Fruit fly (Drosophila melanogaster) whole organism, wandering third instar larva: ENCODE data around the gene Cdc37.

ENCODE experiments used
- Abd-B ChIP-seq: fragments of >200 bp; optimal IDR thresholded peaks from 2 replicates; lab custom pipeline; 2017; ENCODE audit warnings: missing biosample characterization, missing genetic modification characterization
- CG32264 ChIP-seq: fragments of 200-800 bp; sonication (Bioruptor generic); optimal IDR thresholded peaks from 2 replicates; lab custom pipeline; 2016; ENCODE audit warnings: missing biosample characterization, missing genetic modification characterization
- CG9705 ChIP-seq: fragments of 200-800 bp; sonication (Bioruptor generic); optimal IDR thresholded peaks from 2 replicates; lab custom pipeline; 2018; ENCODE audit warnings: missing biosample characterization, mild to moderate bottlenecking, missing genetic modification characterization
- CrebA ChIP-seq: fragments of 200-800 bp; sonication (Bioruptor generic); optimal IDR thresholded peaks from 2 replicates; lab custom pipeline; 2016; ENCODE audit warnings: missing biosample characterization, mild to moderate bottlenecking, missing genetic modification characterization, borderline replicate concordance
- Dfd ChIP-seq: fragments of >200 bp; optimal IDR thresholded peaks from 2 replicates; lab custom pipeline; 2017; ENCODE audit warnings: missing biosample characterization, missing genetic modification characterization
- Dif ChIP-seq: fragments of 200-275, 200-300 bp; sonication (Bioruptor generic); optimal IDR thresholded peaks from 2 replicates; lab custom pipeline; 2018; ENCODE audit warnings: missing biosample characterization, missing genetic modification characterization; ENCODE audit not compliant: partially characterized antibody
- GATAd ChIP-seq: sonication (Bioruptor generic); optimal IDR thresholded peaks from 2 replicates; lab custom pipeline; 2016; ENCODE audit warnings: missing biosample characterization, missing genetic modification characterization
- HLH106 ChIP-seq: fragments of 200-800 bp; optimal IDR thresholded peaks from 3 replicates; lab custom pipeline; 2019; ENCODE audit warnings: missing biosample characterization, mild to moderate bottlenecking, missing genetic modification characterization, moderate library complexity
- Hnf4 ChIP-seq: fragments of 200-800 bp; sonication (Bioruptor generic); optimal IDR thresholded peaks from 2 replicates; lab custom pipeline; 2016; ENCODE audit warnings: missing biosample characterization, mild to moderate bottlenecking, missing genetic modification characterization
- Hr78 ChIP-seq: fragments of >200 bp; optimal IDR thresholded peaks from 2 replicates; lab custom pipeline; 2017; ENCODE audit warnings: missing biosample characterization, missing genetic modification characterization
- Hr83 ChIP-seq: fragments of 200-300 bp; sonication (Bioruptor generic); optimal IDR thresholded peaks from 2 replicates; lab custom pipeline; 2016; ENCODE audit warnings: missing biosample characterization, mild to moderate bottlenecking, missing genetic modification characterization, moderate library complexity; ENCODE audit not compliant: poor library complexity, severe bottlenecking
- Jra ChIP-seq: sonication (Bioruptor generic); optimal IDR thresholded peaks from 2 replicates; lab custom pipeline; 2016; ENCODE audit warnings: missing biosample characterization, missing genetic modification characterization
- Mio ChIP-seq: sonication (Bioruptor generic); optimal IDR thresholded peaks from 2 replicates; lab custom pipeline; 2016; ENCODE audit warnings: missing biosample characterization, missing genetic modification characterization
- Myc ChIP-seq: fragments of >200 bp; optimal IDR thresholded peaks from 2 replicates; lab custom pipeline; 2017
- N ChIP-seq: fragments of >200 bp; optimal IDR thresholded peaks from 2 replicates; lab custom pipeline; 2018; ENCODE audit warnings: missing biosample characterization, missing external identifiers, missing genetic modification characterization
- OdsH ChIP-seq: fragments of 200-800 bp; sonication (Bioruptor generic); optimal IDR thresholded peaks from 2 replicates; lab custom pipeline; 2016; ENCODE audit warnings: missing biosample characterization, mild to moderate bottlenecking, missing genetic modification characterization
- Rel ChIP-seq, 2 experiments: fragments of 200-800 bp; sonication (Bioruptor generic) in 1 of 2; optimal IDR thresholded peaks; 2 replicates in 1 of 2; 3 replicates in 1 of 2; lab custom pipeline; 2016 to 2019; ENCODE audit warnings: mild to moderate bottlenecking in 2 of 2, missing biosample characterization in 2 of 2, missing genetic modification characterization in 2 of 2, moderate library complexity in 1 of 2
- Sp1 ChIP-seq: fragments of 200-800 bp; sonication (Bioruptor generic); optimal IDR thresholded peaks from 3 replicates; lab custom pipeline; 2019; ENCODE audit warnings: missing biosample characterization, mild to moderate bottlenecking, missing genetic modification characterization, moderate library complexity
- Vsx2 ChIP-seq: fragments of 200-300, 225-300 bp; sonication (Bioruptor generic); optimal IDR thresholded peaks from 2 replicates; lab custom pipeline; 2018; ENCODE audit warnings: missing biosample characterization, missing genetic modification characterization; ENCODE audit not compliant: partially characterized antibody
- br ChIP-seq: fragments of 200-800 bp; sonication (Bioruptor generic); optimal IDR thresholded peaks from 2 replicates; lab custom pipeline; 2016; ENCODE audit warnings: missing biosample characterization, missing genetic modification characterization
- dl ChIP-seq, 2 experiments: fragments of 175-275, 200-275 bp in 1 of 2; fragments of 200-275 bp in 1 of 2; sonication (Bioruptor generic); optimal IDR thresholded peaks; lab custom pipeline; 2018; ENCODE audit warnings: mild to moderate bottlenecking in 2 of 2, missing biosample characterization in 2 of 2, missing genetic modification characterization in 2 of 2, moderate library complexity in 2 of 2; ENCODE audit not compliant: partially characterized antibody in 2 of 2, insufficient read depth in 1 of 2
- dsf ChIP-seq: sonication (Bioruptor generic); optimal IDR thresholded peaks from 2 replicates; lab custom pipeline; 2016; ENCODE audit warnings: missing biosample characterization, missing genetic modification characterization, borderline replicate concordance
- foxo ChIP-seq, 2 experiments: fragments of 200-800 bp; sonication (Bioruptor generic); optimal IDR thresholded peaks; 2 replicates in 1 of 2; 3 replicates in 1 of 2; lab custom pipeline; 2016 to 2017; ENCODE audit warnings: missing biosample characterization in 2 of 2, missing genetic modification characterization in 2 of 2
- fru ChIP-seq: fragments of 200-800 bp; sonication (Bioruptor generic); optimal IDR thresholded peaks from 3 replicates; lab custom pipeline; 2016; ENCODE audit warnings: missing biosample characterization, mild to moderate bottlenecking, missing genetic modification characterization
- h ChIP-seq: fragments of 200-800 bp; sonication (Bioruptor generic); optimal IDR thresholded peaks from 3 replicates; lab custom pipeline; 2016; ENCODE audit warnings: missing biosample characterization, mild to moderate bottlenecking, missing genetic modification characterization
- jim ChIP-seq: fragments of 175-275, 200-325 bp; sonication (Bioruptor generic); optimal IDR thresholded peaks from 2 replicates; lab custom pipeline; 2016; ENCODE audit warnings: missing biosample characterization, mild to moderate bottlenecking, missing genetic modification characterization
- lola ChIP-seq: fragments of >200 bp; optimal IDR thresholded peaks from 2 replicates; lab custom pipeline; 2017; ENCODE audit warnings: missing biosample characterization, missing genetic modification characterization
- pan ChIP-seq: fragments of >200 bp; optimal IDR thresholded peaks from 2 replicates; lab custom pipeline; 2017
- psq ChIP-seq: fragments of 200-800 bp; sonication (Bioruptor generic); optimal IDR thresholded peaks from 3 replicates; lab custom pipeline; 2017; ENCODE audit warnings: missing biosample characterization, mild to moderate bottlenecking, missing genetic modification characterization, moderate library complexity
- rgr ChIP-seq: fragments of 200-800 bp; sonication (Bioruptor generic); optimal IDR thresholded peaks from 3 replicates; lab custom pipeline; 2016; ENCODE audit warnings: missing biosample characterization, mild to moderate bottlenecking, missing genetic modification characterization
- sage ChIP-seq: fragments of 200-800 bp; sonication (Bioruptor generic); optimal IDR thresholded peaks from 2 replicates; lab custom pipeline; 2016; ENCODE audit warnings: missing biosample characterization, mild to moderate bottlenecking, missing genetic modification characterization
- sv ChIP-seq: fragments of 200-800 bp; sonication (Bioruptor generic); optimal IDR thresholded peaks from 3 replicates; lab custom pipeline; 2016; ENCODE audit warnings: missing biosample characterization, missing genetic modification characterization
- tai ChIP-seq: sonication (Bioruptor generic); optimal IDR thresholded peaks from 2 replicates; lab custom pipeline; 2016; ENCODE audit warnings: missing biosample characterization, missing genetic modification characterization
- usp ChIP-seq: fragments of >200 bp; optimal IDR thresholded peaks from 2 replicates; lab custom pipeline; 2017; ENCODE audit warnings: missing biosample characterization, missing genetic modification characterization
- woc ChIP-seq: sonication (Bioruptor generic); optimal IDR thresholded peaks from 2 replicates; lab custom pipeline; 2016; ENCODE audit warnings: missing biosample characterization, mild to moderate bottlenecking, missing genetic modification characterization

The Cdc37 gene

DNA sequence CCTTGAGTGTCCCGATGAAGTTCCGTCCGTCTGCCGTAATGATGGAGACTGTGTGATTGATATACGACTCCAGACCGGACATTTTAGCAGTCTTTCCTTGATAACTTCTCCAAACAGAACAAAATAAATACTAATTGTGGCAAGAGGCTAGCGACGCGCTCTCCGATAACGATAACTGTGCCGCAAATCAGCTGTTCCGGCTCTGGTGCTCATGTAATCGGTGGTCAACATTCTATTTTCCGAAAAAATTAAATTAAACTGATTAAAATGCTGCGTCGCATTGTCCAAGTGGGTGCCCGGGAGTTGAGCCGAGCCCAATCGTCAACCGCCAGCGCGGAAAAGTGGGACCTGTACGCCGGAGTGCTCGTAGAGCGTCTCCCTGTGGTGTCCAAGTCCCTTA lies 17.9 kb upstream of the Cdc37 start, which contains the start of the genes CG2021 and mRpL46:
CG2021 (minus strand) TSS at position 163 of the 400 bp plus-strand sequence.
mRpL46 (plus strand) TSS at position 191 of the 400 bp plus-strand sequence.
- no peak for TF ChIP-seq br
- TF ChIP-seq Mio (GFP tag; lab: Kevin White, UChicago): no peak
- TF ChIP-seq usp (GFP tag; lab: Kevin White, UChicago): no peak
- TF ChIP-seq Myc: no peak
- no peak for TF ChIP-seq Rel (GFP tag; optimal IDR thresholded peaks at IDR 0.05; lab: Kevin White, UChicago)
- no peak for TF ChIP-seq Rel (tag; optimal IDR thresholded peaks at IDR 0.05; lab: Kevin White, UChicago)
- TF ChIP-seq h (GFP tag; lab: Kevin White, UChicago): no peak
- no peak for TF ChIP-seq dl (GFP tag; optimal IDR thresholded peaks at IDR 0.05; lab: Kevin White, UChicago; ENCODE audit: insufficient read depth in 1 of 2, partially characterized antibody in 2 of 2)
- no peak for TF ChIP-seq GATAd (GFP tag; lab: Kevin White, UChicago)
- TF ChIP-seq dsf (GFP tag; lab: Kevin White, UChicago): no peak
- TF ChIP-seq sage (GFP tag; lab: Kevin White, UChicago): no peak
- TF ChIP-seq Abd-B (GFP tag; lab: Kevin White, UChicago): no peak
- no peak for TF ChIP-seq fru (GFP tag; lab: Kevin White, UChicago)
- no peak for TF ChIP-seq tai (GFP tag; lab: Kevin White, UChicago)
- no peak for TF ChIP-seq Vsx2

DNA sequence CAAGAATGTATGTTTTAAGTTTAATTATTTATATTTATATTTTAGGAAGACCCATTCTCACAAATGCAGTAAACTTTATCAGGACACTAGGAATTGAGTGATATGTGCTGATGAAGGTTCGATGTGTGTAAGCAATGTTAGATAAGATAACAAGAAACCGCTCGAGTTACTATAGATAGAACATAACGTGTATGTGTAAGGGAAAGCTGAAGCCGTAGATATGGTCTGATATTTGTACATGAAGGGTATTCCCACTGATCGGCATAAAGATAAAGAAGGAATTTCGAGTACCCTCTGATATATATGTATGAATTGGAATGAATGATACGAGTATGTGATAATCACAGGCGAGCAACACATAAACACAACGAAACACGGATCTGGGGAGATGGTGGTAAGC lies 11.1 kb upstream of the Cdc37 start:
- TF ChIP-seq br: no peak
- TF ChIP-seq Rel (GFP tag; optimal IDR thresholded peaks at IDR 0.05; lab: Kevin White, UChicago): no peak
- peak; percentile 91 for TF ChIP-seq Rel (tag; optimal IDR thresholded peaks at IDR 0.05; lab: Kevin White, UChicago)
- TF ChIP-seq woc (GFP tag; lab: Kevin White, UChicago): no peak
- TF ChIP-seq Hr78: no peak
- TF ChIP-seq, all 38 proteins: peak for 1

DNA sequence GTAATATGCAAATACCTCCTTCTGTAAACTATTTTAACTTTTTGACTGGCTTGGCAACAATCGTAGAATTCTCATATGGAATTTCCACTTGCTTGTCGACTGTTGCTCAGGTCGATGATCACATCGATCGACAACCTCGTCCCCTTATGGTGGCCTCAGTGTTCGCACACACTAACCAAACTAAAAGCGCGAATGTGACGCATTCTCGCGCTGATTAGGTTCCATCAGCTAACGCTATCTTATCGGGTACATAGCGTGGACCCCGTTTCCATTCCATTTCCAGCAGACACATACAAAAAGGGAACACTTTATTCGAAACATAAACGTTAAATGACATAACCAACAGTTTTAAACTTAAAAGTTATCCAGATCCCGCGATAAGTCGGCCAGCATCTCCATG lies 5.9 kb upstream of the Cdc37 start:
- no peak for TF ChIP-seq sage (GFP tag; lab: Kevin White, UChicago)
- no peak for TF ChIP-seq usp (GFP tag; lab: Kevin White, UChicago)
- no peak for TF ChIP-seq foxo (GFP tag; optimal IDR thresholded peaks at IDR 0.05; lab: Kevin White, UChicago)
- TF ChIP-seq psq (GFP tag; lab: Kevin White, UChicago): no peak
- no peak for TF ChIP-seq h (GFP tag; lab: Kevin White, UChicago)
- TF ChIP-seq CG32264 (GFP tag; lab: Kevin White, UChicago): no peak
- no peak for TF ChIP-seq Hr78
- TF ChIP-seq GATAd (GFP tag; lab: Kevin White, UChicago): no peak
- TF ChIP-seq, all 38 proteins: peak for 0

DNA sequence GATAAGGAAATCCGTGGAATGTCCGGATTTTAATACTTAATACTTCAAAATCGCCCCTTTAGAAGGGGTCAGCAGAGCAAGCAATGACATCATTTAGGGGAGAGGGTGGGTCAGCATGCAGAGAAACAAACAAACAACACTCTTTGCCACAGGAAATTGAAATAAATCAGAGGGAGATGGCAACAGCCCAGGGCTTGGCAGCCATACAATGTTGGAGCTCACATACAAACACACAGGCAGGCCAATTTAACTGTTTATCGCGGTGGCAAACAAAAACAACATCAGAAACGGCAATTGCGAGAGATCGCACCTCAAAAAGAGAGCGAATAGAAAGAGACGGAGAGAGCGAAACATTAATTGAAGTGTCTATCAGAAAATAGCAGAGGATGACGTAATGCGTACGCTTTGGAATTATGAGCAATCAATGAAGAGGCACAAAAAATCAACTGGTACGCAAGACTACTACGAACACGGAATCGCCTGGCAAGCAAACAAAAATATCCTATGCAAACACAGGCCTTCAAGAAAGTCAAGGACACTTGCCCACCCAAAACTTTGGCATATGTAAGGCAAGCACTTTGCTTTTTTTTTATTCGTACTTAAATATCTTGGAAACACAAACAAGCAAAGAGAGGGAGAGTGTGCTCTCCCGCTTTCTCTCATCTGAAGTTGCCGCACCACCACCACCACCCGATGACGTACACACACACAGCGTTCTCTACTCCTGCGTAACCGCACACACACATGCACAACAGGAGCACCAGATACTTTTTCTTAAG lies 839 bp upstream of the Cdc37 start:
- TF ChIP-seq CG9705 (GFP tag; lab: Kevin White, UChicago) (no peak), lola (GFP tag; lab: Kevin White, UChicago) (no peak), Hr83 (GFP tag; lab: Kevin White, UChicago) (no peak), Dif (peak; percentile 68), dl (GFP tag; optimal IDR thresholded peaks at IDR 0.05; lab: Kevin White, UChicago; ENCODE audit: insufficient read depth in 1 of 2, partially characterized antibody in 2 of 2) (peak in 1 of 2 experiments; percentile 37), foxo (GFP tag; optimal IDR thresholded peaks at IDR 0.05; lab: Kevin White, UChicago) (no peak), CrebA (GFP tag; lab: Kevin White, UChicago) (no peak), Abd-B (GFP tag; lab: Kevin White, UChicago) (no peak), Rel (GFP tag; optimal IDR thresholded peaks at IDR 0.05; lab: Kevin White, UChicago) (no peak), Rel (tag; optimal IDR thresholded peaks at IDR 0.05; lab: Kevin White, UChicago) (peak; percentile 28), dsf (GFP tag; lab: Kevin White, UChicago) (no peak)
- TF ChIP-seq, all 38 proteins: peak for 3

- TF ChIP-seq GATAd (GFP tag; lab: Kevin White, UChicago) (no peak), woc (GFP tag; lab: Kevin White, UChicago) (no peak), lola (GFP tag; lab: Kevin White, UChicago) (no peak), usp (GFP tag; lab: Kevin White, UChicago) (no peak), tai (GFP tag; lab: Kevin White, UChicago) (no peak), dsf (GFP tag; lab: Kevin White, UChicago) (no peak)
These were observed 1.8 kb downstream of the Cdc37 start, which contains the start of gene CG12020 for dm6 chr3L:1797005-1797404. Gene CG12020 (plus strand): TSS chr3L:1797305.

DNA sequence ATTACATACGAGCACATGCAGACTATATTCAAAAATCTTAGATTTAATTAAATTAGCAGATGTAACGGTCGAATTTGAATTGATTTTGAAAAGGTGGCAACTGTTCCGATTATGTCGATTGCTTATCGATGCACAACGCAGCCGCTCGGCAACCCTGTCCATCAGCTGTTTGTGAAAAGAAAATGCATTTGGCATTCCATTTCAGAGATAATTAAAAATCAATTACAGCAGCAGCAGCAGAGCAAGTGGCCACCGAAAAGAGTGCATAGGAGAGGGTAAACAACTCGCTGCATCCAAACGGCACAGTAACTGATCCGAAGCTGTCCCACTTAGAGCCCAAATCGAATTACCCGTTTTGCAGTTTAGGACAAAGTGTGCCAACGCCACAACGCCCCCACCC lies 3.5 kb downstream of the Cdc37 start, which contains the start of gene Patj:
Patj (plus strand) TSS at position 155 of the 400 bp plus-strand sequence.
- TF ChIP-seq Sp1 (GFP tag; lab: Kevin White, UChicago): no peak
- TF ChIP-seq jim: no peak
- no peak for TF ChIP-seq foxo (GFP tag; optimal IDR thresholded peaks at IDR 0.05; lab: Kevin White, UChicago)
- TF ChIP-seq Dfd: no peak
- TF ChIP-seq sv (GFP tag; lab: Kevin White, UChicago): no peak
- no peak for TF ChIP-seq fru (GFP tag; lab: Kevin White, UChicago)
- TF ChIP-seq rgr (GFP tag; lab: Kevin White, UChicago): no peak
- TF ChIP-seq Hnf4 (GFP tag; lab: Kevin White, UChicago): no peak
- TF ChIP-seq lola (GFP tag; lab: Kevin White, UChicago): no peak
- TF ChIP-seq HLH106 (tag; lab: Kevin White, UChicago): no peak
- TF ChIP-seq br: no peak
- no peak for TF ChIP-seq Abd-B (GFP tag; lab: Kevin White, UChicago)
- TF ChIP-seq OdsH (GFP tag; lab: Kevin White, UChicago): no peak
- TF ChIP-seq Jra (GFP tag; lab: Kevin White, UChicago): no peak
- TF ChIP-seq pan (lab: Kevin White, UChicago): no peak
- no peak for TF ChIP-seq N (GFP tag; lab: Kevin White, UChicago)
- no peak for TF ChIP-seq psq (GFP tag; lab: Kevin White, UChicago)
- TF ChIP-seq woc (GFP tag; lab: Kevin White, UChicago): no peak
